Worm (Caenorhabditis elegans) whole organism, early embryonic: ENCODE data around the gene abhd-12.

Experiments
- B0310.2 ChIP-seq: sonication (generic microtip); optimal IDR thresholded peaks from 2 replicates; lab custom pipeline; 2016; ENCODE audit warnings: mild to moderate bottlenecking, missing genetic modification characterization, missing compliant biosample characterization
- F13C5.2 ChIP-seq: sonication (generic microtip); optimal IDR thresholded peaks from 2 replicates; lab custom pipeline; 2017; ENCODE audit warnings: mild to moderate bottlenecking, missing genetic modification characterization, inconsistent platforms, missing compliant biosample characterization
- aly-1 ChIP-seq: sonication (generic microtip); optimal IDR thresholded peaks from 2 replicates; lab custom pipeline; 2016; ENCODE audit warnings: missing genetic modification characterization, missing compliant biosample characterization
- ama-1 ChIP-seq: fragments of 150-350 bp; optimal IDR thresholded peaks from 2 replicates; lab custom pipeline; 2014
- ceh-13 ChIP-seq: fragments of 200-800 bp; sonication (Bioruptor generic); optimal IDR thresholded peaks from 2 replicates; lab custom pipeline; 2018; ENCODE audit warnings: mild to moderate bottlenecking, missing genetic modification characterization, missing compliant biosample characterization
- ceh-36 ChIP-seq: sonication (generic microtip); optimal IDR thresholded peaks from 2 replicates; lab custom pipeline; 2016; ENCODE audit warnings: missing genetic modification characterization, inconsistent platforms, missing compliant biosample characterization
- ets-7 ChIP-seq: sonication (generic microtip); optimal IDR thresholded peaks from 2 replicates; lab custom pipeline; 2016; ENCODE audit warnings: missing genotype, missing genetic modification characterization, missing compliant biosample characterization
- flt-1 ChIP-seq: fragments of 200-800 bp; sonication (Bioruptor generic); IDR thresholded peaks from 2 replicates; pipeline ENCODE4 v1.3.6; 2022; ENCODE audit warnings: missing genetic modification characterization, missing compliant biosample characterization
- hmbx-1 ChIP-seq: sonication (generic microtip); optimal IDR thresholded peaks from 2 replicates; lab custom pipeline; 2016; ENCODE audit warnings: mild to moderate bottlenecking, missing genetic modification characterization, missing compliant biosample characterization
- hmg-4 ChIP-seq: fragments of 200-800 bp; sonication (Bioruptor generic); optimal IDR thresholded peaks from 2 replicates; lab custom pipeline; 2018; ENCODE audit warnings: mild to moderate bottlenecking, missing genetic modification characterization, missing compliant biosample characterization
- hnd-1 ChIP-seq: sonication (generic microtip); optimal IDR thresholded peaks from 2 replicates; lab custom pipeline; 2016; ENCODE audit warnings: missing genetic modification characterization, missing compliant biosample characterization
- pes-1 ChIP-seq: fragments of 200-800 bp; sonication (Bioruptor generic); IDR thresholded peaks from 2 replicates; pipeline ENCODE4 v1.3.6; 2022; ENCODE audit warnings: missing genetic modification reagents, missing genetic modification characterization, missing compliant biosample characterization
- scrt-1 ChIP-seq: fragments of 200-800 bp; sonication (Bioruptor generic); IDR thresholded peaks from 2 replicates; pipeline ENCODE4 v1.3.6; 2022; ENCODE audit warnings: missing genetic modification characterization, missing compliant biosample characterization
- sea-1 ChIP-seq: fragments of 200-800 bp; sonication (Bioruptor generic); conservative IDR thresholded peaks from 2 replicates; pipeline ENCODE4 v1.3.6; 2022; ENCODE audit warnings: missing genetic modification characterization, missing compliant biosample characterization
- tbx-11 ChIP-seq: fragments of 200-800 bp; sonication (Bioruptor generic); IDR thresholded peaks from 2 replicates; pipeline ENCODE4 v1.3.6; 2022; ENCODE audit warnings: missing genetic modification characterization, missing compliant biosample characterization
- tbx-37 ChIP-seq: fragments of 200-800 bp; sonication (Bioruptor generic); conservative IDR thresholded peaks from 2 replicates; pipeline ENCODE4 v1.3.6; 2022; ENCODE audit warnings: missing genetic modification reagents, missing genetic modification characterization, missing compliant biosample characterization
- tra-4 ChIP-seq: sonication (generic microtip); optimal IDR thresholded peaks from 2 replicates; lab custom pipeline; 2017; ENCODE audit warnings: missing genetic modification characterization, missing compliant biosample characterization

abhd-12 gene

ce11 chrV:8022040-8022439 is 38.4 kb downstream of the abhd-12 start, which contains the start of gene ech-3:
Gene ech-3 (plus strand): TSS chrV:8022217.
- TF ChIP-seq hmg-4 (GFP tag; lab: Kevin White, UChicago) (no peak), ceh-13 (GFP tag; lab: Kevin White, UChicago) (no peak), scrt-1 (no peak), aly-1 (no peak), hnd-1 (no peak), B0310.2 (tag; lab: Kevin White, UChicago) (no peak), sea-1 (no peak), pes-1 (GFP tag; lab: Robert Waterston, UW) (no peak), tra-4 (tag; lab: Kevin White, UChicago) (no peak), flt-1 (GFP tag; lab: Robert Waterston, UW) (no peak), ceh-36 (no peak), ama-1 (lab: Kevin White, UChicago) (no peak), tbx-11 (no peak), tbx-37 (no peak), ets-7 (no peak), F13C5.2 (tag; lab: Kevin White, UChicago) (no peak), hmbx-1 (tag; lab: Kevin White, UChicago) (no peak)

ce11 chrV:8024752-8025151 is 41.1 kb downstream of the abhd-12 start, which contains the start of gene F43H9.3:
Gene F43H9.3 (minus strand): TSS chrV:8024940.
- TF ChIP-seq ceh-13 (GFP tag; lab: Kevin White, UChicago) (no peak), B0310.2 (tag; lab: Kevin White, UChicago) (no peak), tbx-11 (no peak)

ce11 chrV:8025259-8025658 is 41.6 kb downstream of the abhd-12 start:
- TF ChIP-seq hnd-1 (no peak), F13C5.2 (tag; lab: Kevin White, UChicago) (no peak), ets-7 (no peak), sea-1 (no peak), hmg-4 (GFP tag; lab: Kevin White, UChicago) (no peak), ceh-36 (no peak), tra-4 (tag; lab: Kevin White, UChicago) (no peak), ama-1 (lab: Kevin White, UChicago) (no peak)

- TF ChIP-seq tbx-37 (no peak), hnd-1 (no peak), sea-1 (no peak), ceh-36 (no peak), pes-1 (GFP tag; lab: Robert Waterston, UW) (no peak), tra-4 (tag; lab: Kevin White, UChicago) (no peak), hmbx-1 (tag; lab: Kevin White, UChicago) (no peak), flt-1 (GFP tag; lab: Robert Waterston, UW) (no peak), hmg-4 (GFP tag; lab: Kevin White, UChicago) (no peak), ama-1 (lab: Kevin White, UChicago) (no peak), B0310.2 (tag; lab: Kevin White, UChicago) (no peak), tbx-11 (no peak), scrt-1 (no peak)
These were observed 42.7 kb downstream of the abhd-12 start, which contains the start of gene F43H9.4 for ce11 chrV:8026343-8026742. Gene F43H9.4 (plus strand): TSS chrV:8026708.

- TF ChIP-seq hmg-4 (GFP tag; lab: Kevin White, UChicago), result no peak
- TF ChIP-seq aly-1, result no peak
- no peak for TF ChIP-seq hmbx-1 (tag; lab: Kevin White, UChicago)
- TF ChIP-seq ama-1 (lab: Kevin White, UChicago), result no peak
- no peak for TF ChIP-seq tbx-11
- TF ChIP-seq sea-1, result no peak
- no peak for TF ChIP-seq hnd-1
- no peak for TF ChIP-seq B0310.2 (tag; lab: Kevin White, UChicago)
- no peak for TF ChIP-seq pes-1 (GFP tag; lab: Robert Waterston, UW)
- no peak for TF ChIP-seq ets-7
- TF ChIP-seq scrt-1, result no peak
- TF ChIP-seq ceh-36, result no peak
- no peak for TF ChIP-seq tbx-37
- no peak for TF ChIP-seq F13C5.2 (tag; lab: Kevin White, UChicago)
- TF ChIP-seq ceh-13 (GFP tag; lab: Kevin White, UChicago), result no peak
- no peak for TF ChIP-seq flt-1 (GFP tag; lab: Robert Waterston, UW)
- no peak for TF ChIP-seq tra-4 (tag; lab: Kevin White, UChicago)
These were observed 43.9 kb downstream of the abhd-12 start for ce11 chrV:8027429-8028142.

DNA sequence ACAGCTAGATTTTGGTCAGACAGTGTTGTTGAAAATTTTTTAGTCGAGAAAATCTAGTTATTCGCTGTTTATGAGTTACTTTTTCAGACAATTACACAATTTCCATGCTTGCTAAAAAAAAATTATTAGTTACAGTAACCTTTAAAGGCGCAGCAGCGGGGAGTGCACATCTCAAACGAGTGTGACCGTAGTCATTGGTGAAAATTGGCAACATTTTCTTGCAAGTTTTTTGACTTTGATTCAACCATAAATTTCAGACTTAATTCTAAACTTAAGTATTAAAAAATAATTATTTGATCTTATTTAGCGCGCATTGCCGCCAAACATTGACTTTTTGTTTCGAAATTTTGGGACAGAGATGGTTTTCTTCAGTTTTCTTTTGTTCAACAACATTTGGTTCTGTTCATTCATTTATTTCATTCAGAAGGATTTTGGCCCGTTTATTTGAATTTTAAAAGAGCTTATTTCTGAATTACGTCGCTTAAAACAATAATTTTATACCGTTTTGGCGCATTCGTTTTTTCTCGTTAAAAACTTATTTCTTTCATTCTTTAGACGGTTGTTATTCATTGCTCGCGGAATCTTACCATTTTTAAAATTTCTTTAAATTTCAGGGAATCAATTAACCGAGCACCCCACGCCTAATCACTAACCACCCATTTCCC is 45.3 kb downstream of the abhd-12 start, which contains the start of gene oma-2:
Gene oma-2, plus strand, starts transcription at position 615 of the 665 bp plus-strand sequence.
- no peak for TF ChIP-seq B0310.2 (tag; lab: Kevin White, UChicago)
- TF ChIP-seq hnd-1, result no peak
- TF ChIP-seq F13C5.2 (tag; lab: Kevin White, UChicago), result no peak
- no peak for TF ChIP-seq sea-1
- TF ChIP-seq aly-1, result no peak
- TF ChIP-seq tbx-11, result no peak
- no peak for TF ChIP-seq tbx-37
- TF ChIP-seq ceh-36, result no peak
- TF ChIP-seq hmbx-1 (tag; lab: Kevin White, UChicago), result no peak
- no peak for TF ChIP-seq ama-1 (lab: Kevin White, UChicago)
- no peak for TF ChIP-seq hmg-4 (GFP tag; lab: Kevin White, UChicago)
- TF ChIP-seq ets-7, result no peak
- no peak for TF ChIP-seq ceh-13 (GFP tag; lab: Kevin White, UChicago)
- TF ChIP-seq pes-1 (GFP tag; lab: Robert Waterston, UW), result no peak
- no peak for TF ChIP-seq scrt-1
- no peak for TF ChIP-seq flt-1 (GFP tag; lab: Robert Waterston, UW)

DNA sequence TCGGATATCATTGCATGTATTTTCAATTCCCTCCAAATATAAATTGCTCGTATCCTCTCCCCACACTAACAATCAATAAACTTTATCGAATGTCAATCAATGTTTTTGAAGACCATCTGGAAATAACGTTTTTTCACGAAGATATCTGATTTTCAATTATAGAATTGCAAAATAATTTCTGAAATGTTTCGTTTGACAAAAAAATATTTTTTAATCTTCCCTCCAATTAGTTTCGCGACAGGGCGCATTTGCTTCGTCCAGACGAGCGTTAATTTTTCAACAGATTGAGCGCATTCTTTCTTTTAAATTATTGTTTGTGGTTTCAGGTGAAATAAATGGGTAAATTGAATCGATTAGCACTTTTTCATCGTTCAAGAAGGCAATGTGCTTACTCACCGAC is 47.4 kb downstream of the abhd-12 start, which contains the start of gene vars-1:
Gene vars-1, plus strand, starts transcription at position 291 of the 400 bp plus-strand sequence.
- TF ChIP-seq flt-1 (GFP tag; lab: Robert Waterston, UW) (no peak), F13C5.2 (tag; lab: Kevin White, UChicago) (no peak), tbx-11 (no peak), pes-1 (GFP tag; lab: Robert Waterston, UW) (no peak), ceh-36 (no peak), ets-7 (no peak), scrt-1 (no peak), tra-4 (tag; lab: Kevin White, UChicago) (no peak), B0310.2 (tag; lab: Kevin White, UChicago) (no peak), tbx-37 (no peak), aly-1 (no peak), hmbx-1 (tag; lab: Kevin White, UChicago) (no peak), ama-1 (lab: Kevin White, UChicago) (no peak), hmg-4 (GFP tag; lab: Kevin White, UChicago) (no peak), ceh-13 (GFP tag; lab: Kevin White, UChicago) (no peak), sea-1 (no peak), hnd-1 (no peak)
